Worm (Caenorhabditis elegans) whole organism, early embryonic: ENCODE data around the gene rhy-1.

Experiments used
- ceh-36 ChIP-seq: sonication (generic microtip); optimal IDR thresholded peaks from 2 replicates; lab custom pipeline; 2016; ENCODE audit warnings: missing genetic modification characterization, inconsistent platforms, missing compliant biosample characterization
- hnd-1 ChIP-seq: sonication (generic microtip); optimal IDR thresholded peaks from 2 replicates; lab custom pipeline; 2016; ENCODE audit warnings: missing genetic modification characterization, missing compliant biosample characterization

DNA sequence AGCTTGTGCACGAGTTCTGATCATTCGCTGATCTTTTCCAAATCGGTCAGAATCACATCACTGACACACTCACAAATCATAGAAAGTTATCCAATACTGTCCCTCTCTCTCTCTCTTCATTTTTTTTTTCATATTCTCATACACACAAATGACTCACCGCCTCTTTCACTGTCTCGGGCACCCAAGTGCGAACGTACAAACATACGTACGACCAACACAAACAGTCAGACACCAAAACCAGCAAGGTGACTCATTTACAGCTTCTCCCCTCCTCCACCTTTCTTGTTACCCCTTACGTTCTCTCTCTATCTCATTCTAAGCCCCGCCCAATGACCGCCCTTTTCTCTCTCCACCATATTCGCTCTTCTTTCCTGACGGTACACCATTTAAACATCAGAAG lies 34.2 kb upstream of the rhy-1 start:
- no peak for TF ChIP-seq ceh-36 (tag; lab: Kevin White, UChicago)
- TF ChIP-seq hnd-1 (tag; lab: Kevin White, UChicago) = no peak
